Worm (Caenorhabditis elegans): ENCODE data around the gene C35A5.5.

The C35A5.5 gene

DNA sequence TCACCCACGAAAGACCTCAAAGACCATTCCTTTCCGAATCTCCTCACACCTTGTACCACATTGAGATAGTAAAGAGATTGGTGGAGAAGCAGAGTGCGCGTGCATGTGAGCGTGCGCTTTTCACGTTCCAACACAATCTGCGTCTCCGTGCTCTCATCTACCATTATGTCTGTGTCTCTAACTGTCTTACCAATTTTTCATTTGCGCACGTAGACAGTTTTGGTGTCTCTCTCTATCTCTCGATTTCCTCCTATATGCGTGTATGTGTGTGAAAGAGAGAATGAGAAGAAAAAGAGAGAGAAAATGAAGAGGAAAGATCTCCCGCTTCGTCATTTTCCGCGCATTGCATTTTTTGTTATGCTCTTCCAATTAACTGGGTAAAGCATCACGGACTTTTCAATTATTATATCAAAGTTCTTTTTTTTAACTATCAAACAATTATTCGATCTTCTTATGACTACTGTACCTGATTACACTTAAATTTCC lies 39.0 kb upstream of the C35A5.5 start (continued):
- peak; percentile 61; the same call in 1 of the 2 replicates for TF ChIP-seq lin-29 (GFP tag; IDR thresholded peaks at IDR 0.05)
- TF ChIP-seq D1046.2 (GFP tag; IDR thresholded peaks at IDR 0.05) = no peak
- TF ChIP-seq zip-11 (GFP tag; IDR thresholded peaks at IDR 0.05) = no peak
- peak; percentile 89 for TF ChIP-seq nhr-77 (tag; optimal IDR thresholded peaks at IDR 0.05)
- TF ChIP-seq spr-1 (tag; optimal IDR thresholded peaks at IDR 0.05) = peak; percentile 48
- TF ChIP-seq duxl-1 (tag; optimal IDR thresholded peaks at IDR 0.05; ENCODE audit: poor library complexity) = peak; percentile 83
- peak; percentile 73 for TF ChIP-seq mxl-2 (GFP tag; conservative IDR thresholded peaks at IDR 0.05)
- TF ChIP-seq sdz-12 (GFP tag; optimal IDR thresholded peaks at IDR 0.05) = no peak
- no peak for TF ChIP-seq lim-7 (GFP tag; IDR thresholded peaks at IDR 0.05)
- TF ChIP-seq madf-5 (GFP tag; IDR thresholded peaks at IDR 0.05) = no peak
- no peak for TF ChIP-seq egl-43 (GFP tag; IDR thresholded peaks at IDR 0.05)
- peak; percentile 80 for TF ChIP-seq gei-8 (GFP tag; optimal IDR thresholded peaks at IDR 0.05)
- TF ChIP-seq rbr-2 (tag; optimal IDR thresholded peaks at IDR 0.05) = peak; percentile 91
- TF ChIP-seq pha-4 (GFP tag; IDR thresholded peaks at IDR 0.05) = peak; percentile 75
- TF ChIP-seq pha-4 (tag; optimal IDR thresholded peaks at IDR 0.05) = peak; percentile 89
- no peak for TF ChIP-seq ceh-32 (tag; optimal IDR thresholded peaks at IDR 0.05; ENCODE audit: poor library complexity)
- peak; percentile 54 for TF ChIP-seq T20F7.1 (GFP tag; optimal IDR thresholded peaks at IDR 0.05)
- TF ChIP-seq lin-1 (GFP tag; IDR thresholded peaks at IDR 0.05) = peak; percentile 74; the same call in 1 of the 2 replicates
- TF ChIP-seq nhr-11 (tag; optimal IDR thresholded peaks at IDR 0.05) = peak; percentile 97
- peak; percentile 92 for TF ChIP-seq mxl-3 (GFP tag; optimal IDR thresholded peaks at IDR 0.05)
- no peak for TF ChIP-seq nhr-111 (GFP tag; optimal IDR thresholded peaks at IDR 0.05)
- peak in 1 of 2 experiments; percentile 5 for TF ChIP-seq daf-16 (GFP tag; optimal IDR thresholded peaks at IDR 0.05)
- peak; percentile 69 for TF ChIP-seq daf-16 (tag; optimal IDR thresholded peaks at IDR 0.05)
- peak; percentile 14 for TF ChIP-seq egl-27 (tag; optimal IDR thresholded peaks at IDR 0.05)
- TF ChIP-seq nhr-10 (tag; optimal IDR thresholded peaks at IDR 0.05) = peak; percentile 89
- TF ChIP-seq T26A8.4 (GFP tag; IDR thresholded peaks at IDR 0.05) = peak; percentile 84
- TF ChIP-seq mep-1 (tag; optimal IDR thresholded peaks at IDR 0.05) = peak; percentile 96
- TF ChIP-seq ceh-20 (GFP tag; IDR thresholded peaks at IDR 0.05) = peak; percentile 88
- TF ChIP-seq ceh-44 (GFP tag; IDR thresholded peaks at IDR 0.05) = no peak
- TF ChIP-seq hif-1 (tag; optimal IDR thresholded peaks at IDR 0.05) = peak; percentile 98 to 100
- TF ChIP-seq nhr-28 (tag; optimal IDR thresholded peaks at IDR 0.05) = peak; percentile 96
- no peak for TF ChIP-seq zag-1 (tag; optimal IDR thresholded peaks at IDR 0.05)
- TF ChIP-seq ZK546.5 (tag; optimal IDR thresholded peaks at IDR 0.05) = peak in 1 of 2 experiments; percentile 41
- peak; percentile 89 for TF ChIP-seq cey-2 (tag; optimal IDR thresholded peaks at IDR 0.05; ENCODE audit: borderline replicate concordance, insufficient read depth)
- TF ChIP-seq mdl-1 (tag; optimal IDR thresholded peaks at IDR 0.05) = peak; percentile 100
- peak; percentile 86 for TF ChIP-seq nhr-25 (tag; optimal IDR thresholded peaks at IDR 0.05; ENCODE audit: borderline replicate concordance, insufficient read depth)
- peak; percentile 91 for TF ChIP-seq fkh-10 (GFP tag; optimal IDR thresholded peaks at IDR 0.05)
- TF ChIP-seq nhr-42 (GFP tag; IDR thresholded peaks at IDR 0.05) = peak; percentile 52; the same call in 1 of the 2 replicates
- TF ChIP-seq aly-2 (tag; optimal IDR thresholded peaks at IDR 0.05) = no peak
- peak; percentile 83 for TF ChIP-seq hmg-1.1 (GFP tag; IDR thresholded peaks at IDR 0.05)
- TF ChIP-seq dve-1 (tag; optimal IDR thresholded peaks at IDR 0.05; ENCODE audit: insufficient read depth) = peak; percentile 97
- no peak for TF ChIP-seq ZK337.2 (GFP tag; IDR thresholded peaks at IDR 0.05)
- TF ChIP-seq hlh-11 (tag; optimal IDR thresholded peaks at IDR 0.05) = peak; percentile 97
- peak; percentile 25 for TF ChIP-seq nhr-237 (tag; optimal IDR thresholded peaks at IDR 0.05)
- TF ChIP-seq ztf-11 (tag; optimal IDR thresholded peaks at IDR 0.05) = no peak
- peak in 1 of 2 experiments; percentile 99 for TF ChIP-seq unc-62 (GFP tag; optimal IDR thresholded peaks at IDR 0.05 in 1 of 2)
- no peak for TF ChIP-seq unc-62 (tag; optimal IDR thresholded peaks at IDR 0.05)
- peak; percentile 95 for TF ChIP-seq dmd-6 (GFP tag; IDR thresholded peaks at IDR 0.05)
- peak; percentile 26 for TF ChIP-seq nhr-76 (tag; optimal IDR thresholded peaks at IDR 0.05)
- peak; percentile 100 for TF ChIP-seq aha-1 (tag)
- no peak for TF ChIP-seq lin-39 (tag; optimal IDR thresholded peaks at IDR 0.05)

Measured in whole organism, L4 larva.